Fruit fly (Drosophila melanogaster) ovary, adult (tissue): Measurements from ENCODE around the gene CG14275.
A peak's percentile ranks its signal among the peaks of the same experiment; 100 is the strongest.

Experiments
- CG17801 ChIP-seq: fragments of 200-800 bp; optimal IDR thresholded peaks from 2 replicates; lab custom pipeline; 2019; ENCODE audit warnings: missing biosample characterization, mild to moderate bottlenecking, missing genetic modification characterization, moderate library complexity; ENCODE audit not compliant: partially characterized antibody

The CG14275 gene

DNA sequence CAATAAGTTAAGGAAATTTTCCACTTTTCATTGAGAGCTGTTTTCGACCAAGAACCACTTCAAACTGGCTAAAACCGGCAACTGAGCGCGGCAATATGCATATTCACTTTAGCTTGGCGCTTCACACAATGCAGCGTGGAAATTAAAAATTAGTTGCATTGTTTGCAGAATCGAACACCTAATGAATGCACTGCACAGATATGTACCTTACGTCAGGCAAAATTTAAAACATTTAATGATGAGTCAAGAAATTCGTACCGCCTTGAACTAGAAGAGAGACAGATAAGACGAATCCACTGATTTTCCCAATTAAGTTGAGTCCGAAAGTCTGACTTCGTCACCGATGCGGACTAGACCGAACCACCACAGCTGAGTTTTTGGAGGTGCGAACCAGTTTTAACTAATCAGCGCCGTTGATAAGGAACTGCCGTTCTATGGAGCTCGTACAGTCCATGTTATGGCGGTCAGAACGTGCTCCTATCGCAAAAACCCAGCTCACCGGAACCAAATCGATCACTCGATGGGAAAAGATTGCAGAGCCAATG, 599 bp downstream of the CG14275 start:
- no peak for TF ChIP-seq CG17801 (GFP tag; lab: Kevin White, UChicago)

dm6 chr2L:8328526-8329097, 1.4 kb downstream of the CG14275 start:
- no peak for TF ChIP-seq CG17801 (GFP tag; lab: Kevin White, UChicago)

dm6 chr2L:8333185-8333584, 5.9 kb downstream of the CG14275 start:
- TF ChIP-seq CG17801 (GFP tag; lab: Kevin White, UChicago): no peak

DNA sequence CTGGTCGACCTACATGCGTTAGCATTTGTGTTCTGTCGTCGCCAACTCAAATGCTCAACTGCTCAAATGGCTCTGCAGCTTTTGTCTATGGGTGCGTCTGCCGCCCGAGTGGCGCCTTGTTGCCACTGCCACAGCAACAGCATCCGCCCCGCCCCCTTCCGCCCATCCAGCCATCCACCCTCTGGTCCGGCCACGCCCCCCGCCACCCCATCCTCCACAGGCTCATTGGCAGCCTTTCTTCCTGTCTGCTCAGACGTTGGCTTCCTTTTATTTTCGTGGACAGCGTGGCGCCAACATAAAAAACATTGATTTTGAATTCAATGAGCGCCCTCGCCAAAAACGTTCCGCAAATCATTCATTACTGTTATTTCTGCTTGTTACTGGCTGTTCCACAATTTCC, 6.4 kb downstream of the CG14275 start:
- no peak for TF ChIP-seq CG17801 (GFP tag; lab: Kevin White, UChicago)

dm6 chr2L:8334705-8335104, 7.4 kb downstream of the CG14275 start:
- TF ChIP-seq CG17801 (GFP tag; lab: Kevin White, UChicago): no peak

- no peak for TF ChIP-seq CG17801 (GFP tag; lab: Kevin White, UChicago)
Observed at dm6 chr2L:8338039-8338438, 10.8 kb downstream of the CG14275 start, which contains the start of gene witty. witty (plus strand) TSS chr2L:8338287.

- TF ChIP-seq CG17801 (GFP tag; lab: Kevin White, UChicago): no peak
Observed at dm6 chr2L:8339751-8340349, 12.6 kb downstream of the CG14275 start.

DNA sequence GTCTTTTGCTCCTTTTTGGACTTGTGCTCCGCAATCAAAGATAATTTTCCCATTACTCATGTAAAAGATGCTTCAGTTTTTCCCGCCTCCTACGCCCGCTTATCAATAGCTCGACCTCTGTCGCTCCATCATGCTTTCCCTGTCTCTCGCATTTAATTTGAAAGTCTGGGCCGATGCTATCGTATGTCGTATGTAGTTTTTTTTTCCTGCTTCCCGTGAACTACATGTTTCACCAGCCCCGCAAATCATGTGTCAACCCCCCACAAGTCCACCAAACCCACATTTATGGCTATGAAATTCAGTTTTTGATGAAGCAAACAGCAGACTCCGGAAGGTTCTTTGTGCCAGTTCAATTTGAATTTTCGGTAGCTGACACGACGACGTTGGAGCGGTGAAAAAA, 15.1 kb downstream of the CG14275 start, which contains the start of gene CG14273:
CG14273 (plus strand) TSS at position 301 of the 400 bp plus-strand sequence.
- TF ChIP-seq CG17801 (GFP tag; lab: Kevin White, UChicago): no peak

- no peak for TF ChIP-seq CG17801 (GFP tag; lab: Kevin White, UChicago)
Observed at dm6 chr2L:8344536-8344935, 17.3 kb downstream of the CG14275 start.

dm6 chr2L:8346260-8346659, 19.0 kb downstream of the CG14275 start, which contains the start of gene CG7778:
CG7778 (plus strand) TSS chr2L:8346620.
- TF ChIP-seq CG17801 (GFP tag; lab: Kevin White, UChicago): no peak

- no peak for TF ChIP-seq CG17801 (GFP tag; lab: Kevin White, UChicago)
Observed at dm6 chr2L:8350560-8351171, 23.4 kb downstream of the CG14275 start.

dm6 chr2L:8351333-8351732, 24.1 kb downstream of the CG14275 start:
- no peak for TF ChIP-seq CG17801 (GFP tag; lab: Kevin White, UChicago)

dm6 chr2L:8351864-8352263, 24.6 kb downstream of the CG14275 start, which contains the start of gene Mur29B:
Mur29B (plus strand) TSS chr2L:8352187.
- no peak for TF ChIP-seq CG17801 (GFP tag; lab: Kevin White, UChicago)

dm6 chr2L:8355419-8355818, 28.2 kb downstream of the CG14275 start:
- TF ChIP-seq CG17801 (GFP tag; lab: Kevin White, UChicago): no peak

DNA sequence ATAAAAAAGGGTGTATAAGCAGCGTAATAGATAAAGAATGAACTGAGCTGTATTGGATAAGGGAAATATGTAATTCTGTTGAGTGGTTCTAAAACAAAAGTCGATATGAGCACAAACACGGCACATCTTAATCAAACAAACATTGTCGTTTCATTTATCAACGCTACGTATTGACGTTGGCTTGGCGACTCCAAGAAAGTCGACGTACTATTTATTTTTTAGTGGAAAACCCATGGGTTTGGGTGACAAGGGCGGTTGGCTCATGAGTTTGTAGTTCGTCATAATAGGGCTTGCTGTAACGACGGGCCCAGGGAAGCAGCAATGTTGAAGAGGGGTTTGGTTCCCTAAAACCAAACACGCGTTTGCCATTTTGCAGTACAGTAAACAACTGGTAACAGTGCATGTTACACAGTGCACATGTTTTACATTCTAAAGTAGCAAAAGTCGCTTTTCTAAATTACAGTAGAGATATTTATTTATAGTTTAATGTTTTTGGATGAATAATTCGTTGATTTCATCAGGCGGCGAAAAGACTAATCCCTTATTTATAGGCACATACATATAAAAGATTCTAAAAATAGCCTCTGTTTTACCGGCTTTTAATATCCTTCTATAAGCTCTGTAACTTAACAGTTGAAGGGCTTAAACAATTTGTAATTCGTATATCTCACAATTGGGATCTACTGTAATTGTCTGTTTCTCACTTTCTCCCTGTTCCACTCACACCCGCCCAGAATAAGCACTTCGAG, 34.1 kb downstream of the CG14275 start:
- TF ChIP-seq CG17801 (GFP tag; lab: Kevin White, UChicago): peak; percentile 89
